Fruit fly (Drosophila melanogaster): ENCODE data around the gene Idgf1.

The Idgf1 gene

dm6 chr2L:16476517-16476916 lies 31.4 kb downstream of the Idgf1 start (continued):
- TF ChIP-seq CG4730 (GFP tag; IDR thresholded peaks at IDR 0.05) (no peak), Scr (GFP tag; IDR thresholded peaks at IDR 0.05; ENCODE audit: partially characterized antibody) (no peak), Trl (optimal IDR thresholded peaks at IDR 0.05) (no peak), Trl (GFP tag; optimal IDR thresholded peaks at IDR 0.05) (peak; percentile 34), CG12659 (GFP tag; optimal IDR thresholded peaks at IDR 0.05) (peak; percentile 14), CG2712 (tag; optimal IDR thresholded peaks at IDR 0.05) (peak; percentile 35), pzg (GFP tag; optimal IDR thresholded peaks at IDR 0.05) (no peak), tio (GFP tag; optimal IDR thresholded peaks at IDR 0.05) (peak; percentile 13), CG12236 (GFP tag; optimal IDR thresholded peaks at IDR 0.05) (peak; percentile 18), fd64A (GFP tag; optimal IDR thresholded peaks at IDR 0.05) (peak; percentile 26), ERR (GFP tag; optimal IDR thresholded peaks at IDR 0.05) (no peak), Oli (tag; optimal IDR thresholded peaks at IDR 0.05) (peak; percentile 12), hb (GFP tag; IDR thresholded peaks at IDR 0.05; ENCODE audit: partially characterized antibody) (no peak), sqz (GFP tag; optimal IDR thresholded peaks at IDR 0.05) (no peak), CG1024 (GFP tag; IDR thresholded peaks at IDR 0.05) (no peak), Abd-B (GFP tag; optimal IDR thresholded peaks at IDR 0.05) (no peak), CG15601 (tag; optimal IDR thresholded peaks at IDR 0.05) (peak; percentile 40), Adf1 (GFP tag; IDR thresholded peaks at IDR 0.05) (no peak), sim (GFP tag; IDR thresholded peaks at IDR 0.05) (no peak), CG12071 (GFP tag; optimal IDR thresholded peaks at IDR 0.05) (peak; percentile 40), chif (GFP tag; optimal IDR thresholded peaks at IDR 0.05) (no peak), gsb-n (tag; optimal IDR thresholded peaks at IDR 0.05) (peak; percentile 45), CG14965 (GFP tag; optimal IDR thresholded peaks at IDR 0.05; ENCODE audit: borderline replicate concordance) (no peak), fru (optimal IDR thresholded peaks at IDR 0.05) (no peak), ssp (GFP tag; IDR thresholded peaks at IDR 0.05) (no peak), Nf-YC (tag; optimal IDR thresholded peaks at IDR 0.05) (no peak), Blimp-1 (GFP tag; optimal IDR thresholded peaks at IDR 0.05) (peak; percentile 34), ewg (GFP tag; optimal IDR thresholded peaks at IDR 0.05) (no peak), Ets97D (GFP tag; optimal IDR thresholded peaks at IDR 0.05) (no peak), CG4854 (GFP tag; optimal IDR thresholded peaks at IDR 0.05) (no peak), ttk (GFP tag; IDR thresholded peaks at IDR 0.05) (no peak), Drgx (GFP tag; IDR thresholded peaks at IDR 0.05) (no peak), CoRest (tag; optimal IDR thresholded peaks at IDR 0.05) (no peak), ATbp (GFP tag; optimal IDR thresholded peaks at IDR 0.05) (peak; percentile 82), Sox102F (GFP tag; optimal IDR thresholded peaks at IDR 0.05) (peak; percentile 62), CG2202 (tag; optimal IDR thresholded peaks at IDR 0.05) (peak; percentile 70), org-1 (GFP tag; optimal IDR thresholded peaks at IDR 0.05) (peak; percentile 31), B-H1 (GFP tag; IDR thresholded peaks at IDR 0.05) (no peak), CG8281 (tag; optimal IDR thresholded peaks at IDR 0.05) (no peak), lola (GFP tag; optimal IDR thresholded peaks at IDR 0.05) (peak in 1 of 3 experiments; percentile 58), CG13424 (tag; optimal IDR thresholded peaks at IDR 0.05) (peak; percentile 32), CG32532 (GFP tag; IDR thresholded peaks at IDR 0.05) (no peak), CG12219 (GFP tag; optimal IDR thresholded peaks at IDR 0.05) (peak; percentile 13), Taf1 (GFP tag; IDR thresholded peaks at IDR 0.05) (no peak), CG3995 (GFP tag; optimal IDR thresholded peaks at IDR 0.05) (no peak), Xrp1 (GFP tag; IDR thresholded peaks at IDR 0.05) (peak; percentile 30; the same call in 1 of the 2 replicates), CG15011 (GFP tag; optimal IDR thresholded peaks at IDR 0.05) (no peak), Hmx (GFP tag; optimal IDR thresholded peaks at IDR 0.05) (no peak), CG14667 (GFP tag; IDR thresholded peaks at IDR 0.05) (no peak), hkb (optimal IDR thresholded peaks at IDR 0.05) (no peak), hkb (GFP tag; IDR thresholded peaks at IDR 0.05) (peak; percentile 38; the same call in 1 of the 2 replicates), gsb (GFP tag; IDR thresholded peaks at IDR 0.05) (no peak)
